Worm (Caenorhabditis elegans): ENCODE measurements around the gene rad-54.L2.

ce11 chrIV:8873847-8874246 is 20.0 kb upstream of the rad-54.L2 start, which contains the start of gene hdl-2:
- TF ChIP-seq ama-1 (optimal IDR thresholded peaks at IDR 0.05) (no peak), che-1 (tag; optimal IDR thresholded peaks at IDR 0.05) (no peak), pqm-1 (tag; optimal IDR thresholded peaks at IDR 0.05) (no peak), elt-2 (tag; optimal IDR thresholded peaks at IDR 0.05) (no peak), ets-4 (tag; optimal IDR thresholded peaks at IDR 0.05) (no peak), sox-4 (tag; optimal IDR thresholded peaks at IDR 0.05) (no peak), nhr-11 (tag; optimal IDR thresholded peaks at IDR 0.05) (no peak), K09A11.1 (tag; optimal IDR thresholded peaks at IDR 0.05; ENCODE audit: insufficient read depth) (no peak), unc-42 (tag; optimal IDR thresholded peaks at IDR 0.05) (no peak), pha-4 (tag; optimal IDR thresholded peaks at IDR 0.05) (no peak)

Data from whole organism, late embryonic.